Fruit fly (Drosophila melanogaster) whole organism, adult: ENCODE results near the gene gammaSnap2.

Experiments used
- Clk ChIP-seq: fragments of 200-800 bp; sonication (Bioruptor generic); optimal IDR thresholded peaks from 2 replicates; lab custom pipeline; 2017; ENCODE audit warnings: missing biosample characterization, missing genetic modification characterization
- kay ChIP-seq: fragments of 200-800 bp; sonication (Bioruptor generic); peaks from one replicate; lab custom pipeline; 2016; ENCODE audit warnings: missing biosample characterization, missing genetic modification characterization, borderline replicate concordance
- pad ChIP-seq: fragments of 200-800 bp; sonication (Bioruptor generic); optimal IDR thresholded peaks from 3 replicates; lab custom pipeline; 2017; ENCODE audit warnings: missing biosample characterization, missing genetic modification characterization, mild to moderate bottlenecking, moderate library complexity, missing genetic modification reagents
- toe ChIP-seq: fragments of 200-800 bp; sonication (Bioruptor generic); optimal IDR thresholded peaks from 2 replicates; lab custom pipeline; 2016; ENCODE audit warnings: missing biosample characterization, missing genetic modification characterization

DNA sequence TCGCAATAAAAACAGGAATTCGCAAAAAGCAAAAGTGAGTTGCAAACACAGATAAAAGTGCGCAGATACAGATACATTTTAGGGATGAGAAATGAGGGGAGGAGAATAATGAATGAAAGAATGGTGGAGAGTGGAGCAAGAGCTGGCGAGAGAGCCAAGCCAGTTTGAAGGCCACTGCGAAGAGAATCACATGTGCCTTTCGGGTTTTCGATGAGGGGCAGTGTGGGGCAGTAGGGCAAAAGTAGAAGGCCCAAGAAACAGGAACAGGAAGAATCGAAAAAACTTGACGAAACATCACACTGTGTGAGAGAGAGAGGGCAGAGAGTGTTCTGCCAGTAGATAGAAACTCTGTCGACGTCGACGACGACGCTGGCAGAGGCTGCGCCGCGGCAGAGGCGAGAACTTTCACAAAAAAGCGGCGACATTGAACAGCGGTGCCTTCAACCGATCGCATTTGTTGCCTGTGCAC lies 37.0 kb downstream of the gammaSnap2 start:
- no peak for TF ChIP-seq toe (GFP tag; lab: Kevin White, UChicago)
- peak; percentile 71 for TF ChIP-seq pad
- TF ChIP-seq kay (GFP tag; lab: Kevin White, UChicago), result no peak
- TF ChIP-seq Clk (GFP tag; lab: Kevin White, UChicago), result no peak
